Worm (Caenorhabditis elegans) whole organism, dauer: Measurements from ENCODE around the gene lact-4.

Experiments used
- unc-62 ChIP-seq: sonication (generic microtip); optimal IDR thresholded peaks from 2 replicates; lab custom pipeline; 2017; ENCODE audit warnings: missing biosample characterization, missing genetic modification reagents, missing genetic modification characterization

lact-4 gene

ce11 chrII:8454513-8454912, 25.8 kb downstream of the lact-4 start, which contains the start of gene F22B5.5:
Gene F22B5.5 (minus strand): TSS chrII:8454613.
- TF ChIP-seq unc-62 (GFP tag; lab: Kevin White, UChicago), result no peak

- no peak for TF ChIP-seq unc-62 (GFP tag; lab: Kevin White, UChicago)
These were observed 28.9 kb downstream of the lact-4 start for ce11 chrII:8451425-8451824.

ce11 chrII:8450750-8451149, 29.5 kb downstream of the lact-4 start:
- TF ChIP-seq unc-62 (GFP tag; lab: Kevin White, UChicago), result no peak

- TF ChIP-seq unc-62 (GFP tag; lab: Kevin White, UChicago), result no peak
These were observed 30.6 kb downstream of the lact-4 start, which contains the start of gene F22B5.4 for ce11 chrII:8449660-8450118. Gene F22B5.4 (plus strand): TSS chrII:8449710.

- TF ChIP-seq unc-62 (GFP tag; lab: Kevin White, UChicago), result no peak
These were observed 33.5 kb downstream of the lact-4 start, which contains the start of gene cut-3 for ce11 chrII:8446731-8447130. Gene cut-3 (minus strand): TSS chrII:8446831.

ce11 chrII:8444007-8444406, 36.3 kb downstream of the lact-4 start, which contains the start of gene evl-20:
Gene evl-20 (plus strand): TSS chrII:8444307.
- no peak for TF ChIP-seq unc-62 (GFP tag; lab: Kevin White, UChicago)

ce11 chrII:8442717-8443223, 37.5 kb downstream of the lact-4 start, which contains the start of gene eif-3.G:
Gene eif-3.G (plus strand): TSS chrII:8442767.
- TF ChIP-seq unc-62 (GFP tag; lab: Kevin White, UChicago), result no peak

ce11 chrII:8442176-8442575, 38.1 kb downstream of the lact-4 start:
- TF ChIP-seq unc-62 (GFP tag; lab: Kevin White, UChicago), result no peak

ce11 chrII:8441519-8441918, 38.8 kb downstream of the lact-4 start:
- no peak for TF ChIP-seq unc-62 (GFP tag; lab: Kevin White, UChicago)

- no peak for TF ChIP-seq unc-62 (GFP tag; lab: Kevin White, UChicago)
These were observed 39.5 kb downstream of the lact-4 start for ce11 chrII:8440792-8441191.

- no peak for TF ChIP-seq unc-62 (GFP tag; lab: Kevin White, UChicago)
These were observed 40.2 kb downstream of the lact-4 start for ce11 chrII:8440097-8440496.

- TF ChIP-seq unc-62 (GFP tag; lab: Kevin White, UChicago), result no peak
These were observed 41.4 kb downstream of the lact-4 start, which contains the start of gene lips-10 for ce11 chrII:8438791-8439287. Gene lips-10 (plus strand): TSS chrII:8439168.

ce11 chrII:8437035-8437434, 43.2 kb downstream of the lact-4 start, which contains the start of gene acp-3:
Gene acp-3 (minus strand): TSS chrII:8437135.
- no peak for TF ChIP-seq unc-62 (GFP tag; lab: Kevin White, UChicago)

- no peak for TF ChIP-seq unc-62 (GFP tag; lab: Kevin White, UChicago)
These were observed 45.3 kb downstream of the lact-4 start, which contains the start of gene acp-4 for ce11 chrII:8435005-8435404. Gene acp-4 (minus strand): TSS chrII:8435105.

- no peak for TF ChIP-seq unc-62 (GFP tag; lab: Kevin White, UChicago)
These were observed 48.3 kb downstream of the lact-4 start, which contains the start of gene acp-2 for ce11 chrII:8431954-8432353. Gene acp-2 (minus strand): TSS chrII:8432054.

ce11 chrII:8428947-8429919, 51.0 kb downstream of the lact-4 start:
- TF ChIP-seq unc-62 (GFP tag; lab: Kevin White, UChicago), result no peak
